Worm (Caenorhabditis elegans) whole organism, midembryonic: ENCODE measurements around the gene T27A8.2.

Experiments
- T22C8.4 ChIP-seq: fragments of 200-800 bp; sonication (Bioruptor generic); IDR thresholded peaks from 2 replicates; pipeline ENCODE4 v1.3.6; 2022; ENCODE audit warnings: missing genetic modification characterization, missing compliant biosample characterization
- cog-1 ChIP-seq: sonication (generic microtip); optimal IDR thresholded peaks from 2 replicates; lab custom pipeline; 2016; ENCODE audit warnings: missing genetic modification characterization, missing compliant biosample characterization
- flt-1 ChIP-seq: fragments of 200-800 bp; sonication (Bioruptor generic); IDR thresholded peaks from 2 replicates; pipeline ENCODE4 v1.3.6; 2022; ENCODE audit warnings: missing genetic modification characterization, missing compliant biosample characterization
- klf-2 ChIP-seq: fragments of 200-800 bp; sonication (Bioruptor generic); conservative IDR thresholded peaks from 2 replicates; pipeline ENCODE4 v1.3.6; 2022; ENCODE audit warnings: missing genetic modification reagents, missing genetic modification characterization, missing compliant biosample characterization
- med-1 ChIP-seq: sonication (generic microtip); optimal IDR thresholded peaks from 2 replicates; lab custom pipeline; 2017; ENCODE audit warnings: missing genetic modification characterization, mild to moderate bottlenecking, missing compliant biosample characterization, antibody characterized with exemption, missing genetic modification reagents; ENCODE audit not compliant: insufficient read depth
- ref-1 ChIP-seq: fragments of 200-800 bp; sonication (Bioruptor generic); conservative IDR thresholded peaks from 2 replicates; pipeline ENCODE4 v1.3.6; 2022; ENCODE audit warnings: missing genetic modification reagents, missing genetic modification characterization, missing compliant biosample characterization
- tab-1 ChIP-seq: fragments of 200-800 bp; sonication (Bioruptor generic); IDR thresholded peaks from 2 replicates; pipeline ENCODE4 v1.3.6; 2022; ENCODE audit warnings: missing genetic modification characterization, missing compliant biosample characterization
- ztf-23 ChIP-seq: fragments of 200-800 bp; sonication (Bioruptor generic); IDR thresholded peaks from 2 replicates; pipeline ENCODE4 v1.3.6; 2022; ENCODE audit warnings: missing genetic modification reagents, missing genetic modification characterization, missing compliant biosample characterization
- ztf-29 ChIP-seq: fragments of 200-800 bp; sonication (Bioruptor generic); IDR thresholded peaks from 2 replicates; pipeline ENCODE4 v1.3.6; 2022; ENCODE audit warnings: missing genetic modification reagents, missing genetic modification characterization, missing compliant biosample characterization

- TF ChIP-seq flt-1 (GFP tag; lab: Robert Waterston, UW) (no peak), ref-1 (GFP tag; lab: Robert Waterston, UW) (no peak), ztf-29 (no peak), T22C8.4 (GFP tag; lab: Robert Waterston, UW) (no peak), klf-2 (GFP tag; lab: Robert Waterston, UW) (no peak), med-1 (GFP tag; lab: Kevin White, UChicago) (no peak), tab-1 (GFP tag; lab: Robert Waterston, UW) (no peak), cog-1 (tag; lab: Kevin White, UChicago) (no peak), ztf-23 (GFP tag; lab: Robert Waterston, UW) (no peak)
These were observed 40.5 kb upstream of the T27A8.2 start for ce11 chrX:16099251-16099650.
